Worm (Caenorhabditis elegans) whole organism, L4 larva: ENCODE data around the gene nemp-1.

ENCODE experiments used
- D1046.2 ChIP-seq: fragments of 200-800 bp; sonication (Bioruptor generic); IDR thresholded peaks from 2 replicates; pipeline ENCODE4 v1.3.6; 2022; ENCODE audit warnings: missing genetic modification characterization, missing compliant biosample characterization
- F37D6.2 ChIP-seq: sonication (generic microtip); optimal IDR thresholded peaks from 2 replicates; lab custom pipeline; 2016; ENCODE audit warnings: mild to moderate bottlenecking, missing genetic modification characterization, missing compliant biosample characterization
- F44E2.7 ChIP-seq: fragments of 200-800 bp; sonication (Bioruptor generic); IDR thresholded peaks from 2 replicates; pipeline ENCODE4 v2.1.2; 2022; ENCODE audit warnings: missing genetic modification characterization, missing compliant biosample characterization
- F49E8.2 ChIP-seq: sonication (generic microtip); optimal IDR thresholded peaks from 2 replicates; lab custom pipeline; 2016; ENCODE audit warnings: missing compliant biosample characterization, mild to moderate bottlenecking, missing genetic modification characterization, borderline replicate concordance
- T20F7.1 ChIP-seq: fragments of 200-800 bp; sonication (Bioruptor generic); optimal IDR thresholded peaks from 2 replicates; lab custom pipeline; 2018; ENCODE audit warnings: mild to moderate bottlenecking, missing genetic modification characterization, missing compliant biosample characterization
- T26A8.4 ChIP-seq: fragments of 200-800 bp; sonication (Bioruptor generic); IDR thresholded peaks from 2 replicates; pipeline ENCODE4 v1.3.6; 2022; ENCODE audit warnings: missing genetic modification characterization, missing compliant biosample characterization
- Y48G9A.11 ChIP-seq: fragments of 200-800 bp; sonication (Bioruptor generic); IDR thresholded peaks from 2 replicates; pipeline ENCODE4 v1.3.6; 2022; ENCODE audit warnings: missing genetic modification reagents, missing genetic modification characterization, missing compliant biosample characterization
- ZK337.2 ChIP-seq: fragments of 200-800 bp; sonication (Bioruptor generic); IDR thresholded peaks from 2 replicates; pipeline ENCODE4 v1.3.6; 2022; ENCODE audit warnings: missing genetic modification reagents, missing genetic modification characterization, missing compliant biosample characterization
- ZK546.5 ChIP-seq, 2 experiments: sonication (generic microtip); optimal IDR thresholded peaks; 2 replicates each; lab custom pipeline; 2017; ENCODE audit warnings: missing biosample characterization in 2 of 2, missing genetic modification characterization in 2 of 2
- attf-4 ChIP-seq: sonication (generic microtip); optimal IDR thresholded peaks from 3 replicates; lab custom pipeline; 2017; ENCODE audit warnings: missing biosample characterization, missing genetic modification characterization
- ceh-20 ChIP-seq: fragments of 200-800 bp; sonication (Bioruptor generic); IDR thresholded peaks from 2 replicates; pipeline ENCODE4 v1.3.6; 2022; ENCODE audit warnings: missing genetic modification reagents, missing genetic modification characterization, missing compliant biosample characterization
- ceh-32 ChIP-seq: sonication (generic microtip); optimal IDR thresholded peaks from 2 replicates; lab custom pipeline; 2016; ENCODE audit warnings: mild to moderate bottlenecking, missing genetic modification characterization, missing compliant biosample characterization; ENCODE audit not compliant: poor library complexity
- ceh-62 ChIP-seq: sonication (generic microtip); optimal IDR thresholded peaks from 2 replicates; lab custom pipeline; 2017; ENCODE audit warnings: missing biosample characterization, missing genetic modification characterization
- ceh-82 ChIP-seq: sonication (generic microtip); optimal IDR thresholded peaks from 2 replicates; lab custom pipeline; 2017; ENCODE audit warnings: missing biosample characterization, missing genetic modification characterization
- cey-2 ChIP-seq: sonication (generic microtip); optimal IDR thresholded peaks from 3 replicates; lab custom pipeline; 2017; ENCODE audit warnings: missing genetic modification characterization, mild to moderate bottlenecking, missing compliant biosample characterization, antibody characterized with exemption, borderline replicate concordance; ENCODE audit not compliant: insufficient read depth
- ctbp-1 ChIP-seq: fragments of 200-800 bp; sonication (Bioruptor generic); IDR thresholded peaks from 2 replicates; pipeline ENCODE4 v1.3.6; 2022; ENCODE audit warnings: missing genetic modification reagents, missing genetic modification characterization, missing compliant biosample characterization
- daf-12 ChIP-seq: fragments of 150-350 bp; optimal IDR thresholded peaks from 2 replicates; lab custom pipeline; 2014; ENCODE audit warnings: missing biosample characterization, missing genetic modification reagents, missing genetic modification characterization
- daf-8 ChIP-seq: fragments of 200-800 bp; sonication (Bioruptor generic); IDR thresholded peaks from 2 replicates; pipeline ENCODE4 v1.3.6; 2022; ENCODE audit warnings: missing genetic modification characterization, missing compliant biosample characterization
- dmd-8 ChIP-seq: fragments of 200-800 bp; sonication (Bioruptor generic); IDR thresholded peaks from 2 replicates; pipeline ENCODE4 v1.3.6; 2022; ENCODE audit warnings: missing genetic modification characterization, missing compliant biosample characterization
- dmd-9 ChIP-seq: fragments of 200-800 bp; sonication (Bioruptor generic); IDR thresholded peaks from 2 replicates; pipeline ENCODE4 v1.3.6; 2022; ENCODE audit warnings: missing genetic modification reagents, missing genetic modification characterization, missing compliant biosample characterization
- dpl-1 ChIP-seq: fragments of 150-350 bp; optimal IDR thresholded peaks from 2 replicates; lab custom pipeline; 2014; ENCODE audit warnings: missing biosample characterization, missing genetic modification reagents, missing genetic modification characterization
- egl-43 ChIP-seq: fragments of 200-800 bp; sonication (Bioruptor generic); IDR thresholded peaks from 2 replicates; pipeline ENCODE4 v1.3.6; 2022; ENCODE audit warnings: missing genetic modification reagents, missing genetic modification characterization, missing compliant biosample characterization
- fkh-10 ChIP-seq: fragments of 150-350 bp; optimal IDR thresholded peaks from 2 replicates; lab custom pipeline; 2014; ENCODE audit warnings: missing biosample characterization, missing genetic modification reagents, missing genetic modification characterization
- gei-8 ChIP-seq: fragments of 200-800 bp; sonication (Bioruptor generic); optimal IDR thresholded peaks from 2 replicates; lab custom pipeline; 2018; ENCODE audit warnings: mild to moderate bottlenecking, missing genetic modification characterization, missing compliant biosample characterization
- hmg-1.1 ChIP-seq: fragments of 200-800 bp; sonication (Bioruptor generic); IDR thresholded peaks from 2 replicates; pipeline ENCODE4 v1.3.6; 2022; ENCODE audit warnings: missing genetic modification reagents, missing genetic modification characterization, missing compliant biosample characterization
- jun-1 ChIP-seq: fragments of 150-350 bp; optimal IDR thresholded peaks from 2 replicates; lab custom pipeline; 2014; ENCODE audit warnings: missing biosample characterization, missing genetic modification reagents, missing genetic modification characterization
- lim-7 ChIP-seq: fragments of 200-800 bp; sonication (Bioruptor generic); IDR thresholded peaks from 2 replicates; pipeline ENCODE4 v1.3.6; 2022; ENCODE audit warnings: missing genetic modification characterization, missing compliant biosample characterization
- lin-1 ChIP-seq: fragments of 200-800 bp; sonication (Bioruptor generic); IDR thresholded peaks from 2 replicates; pipeline ENCODE4 v1.3.6; 2022; ENCODE audit warnings: missing genetic modification reagents, missing genetic modification characterization, missing compliant biosample characterization
- lin-38 ChIP-seq: fragments of 200-800 bp; sonication (Bioruptor generic); IDR thresholded peaks from 2 replicates; pipeline ENCODE4 v1.3.6; 2022; ENCODE audit warnings: missing genetic modification reagents, missing genetic modification characterization, missing compliant biosample characterization
- lin-39 ChIP-seq: fragments of 150-350 bp; optimal IDR thresholded peaks from 2 replicates; lab custom pipeline; 2014; ENCODE audit warnings: missing biosample characterization, missing genetic modification reagents, missing genetic modification characterization
- lsy-2 ChIP-seq, 2 experiments: fragments of 150-350 bp in 1 of 2; sonication (generic microtip) in 1 of 2; optimal IDR thresholded peaks; 2 replicates each; lab custom pipeline; 2014 to 2017; ENCODE audit warnings: missing biosample characterization in 2 of 2, missing genetic modification characterization in 2 of 2
- mdl-1 ChIP-seq, 2 experiments: fragments of 150-350 bp in 1 of 2; sonication (generic microtip) in 1 of 2; optimal IDR thresholded peaks; 2 replicates each; lab custom pipeline; 2014 to 2017; ENCODE audit warnings: missing biosample characterization in 2 of 2, missing genetic modification characterization in 2 of 2
- nhr-102 ChIP-seq: sonication (generic microtip); optimal IDR thresholded peaks from 2 replicates; lab custom pipeline; 2016; ENCODE audit warnings: mild to moderate bottlenecking, missing genetic modification characterization, moderate library complexity, missing compliant biosample characterization
- nhr-28 ChIP-seq: fragments of 150-350 bp; optimal IDR thresholded peaks from 2 replicates; lab custom pipeline; 2014; ENCODE audit warnings: missing biosample characterization, missing genetic modification characterization
- nhr-41 ChIP-seq: fragments of 200-800 bp; sonication (Bioruptor generic); IDR thresholded peaks from 2 replicates; pipeline ENCODE4 v1.3.6; 2022; ENCODE audit warnings: missing genetic modification reagents, missing genetic modification characterization, missing compliant biosample characterization
- nhr-6 ChIP-seq: fragments of 150-350 bp; optimal IDR thresholded peaks from 2 replicates; lab custom pipeline; 2014; ENCODE audit warnings: missing biosample characterization, missing genetic modification characterization
- nhr-77 ChIP-seq: fragments of 150-350 bp; optimal IDR thresholded peaks from 2 replicates; lab custom pipeline; 2014; ENCODE audit warnings: missing biosample characterization, missing genetic modification characterization
- pha-4 ChIP-seq, 2 experiments: fragments of 150-350 bp in 1 of 2; fragments of 200-800 bp in 1 of 2; sonication (Bioruptor generic) in 1 of 2; IDR thresholded peaks in 1 of 2; optimal IDR thresholded peaks in 1 of 2; 2 replicates each; pipeline versions ENCODE4 v1.3.6 to Lab custom; 2014 to 2022; ENCODE audit warnings: missing genetic modification characterization in 2 of 2, missing genetic modification reagents in 2 of 2, missing biosample characterization in 1 of 2, missing compliant biosample characterization in 1 of 2
- pqm-1 ChIP-seq: sonication (generic microtip); optimal IDR thresholded peaks from 2 replicates; lab custom pipeline; 2017; ENCODE audit warnings: missing biosample characterization, missing genetic modification characterization
- saeg-2 ChIP-seq: fragments of 200-800 bp; sonication (Bioruptor generic); IDR thresholded peaks from 2 replicates; pipeline ENCODE4 v1.3.6; 2022; ENCODE audit warnings: missing genetic modification reagents, missing genetic modification characterization, missing compliant biosample characterization
- set-16 ChIP-seq: fragments of 200-800 bp; sonication (Bioruptor generic); IDR thresholded peaks from 2 replicates; pipeline ENCODE4 v1.3.6; 2022; ENCODE audit warnings: missing genetic modification reagents, missing genetic modification characterization, missing compliant biosample characterization
- skn-1 ChIP-seq: fragments of 150-350 bp; optimal IDR thresholded peaks from 2 replicates; lab custom pipeline; 2014; ENCODE audit warnings: missing biosample characterization, missing genetic modification characterization
- snpc-1.2 ChIP-seq: fragments of 200-800 bp; sonication (Bioruptor generic); IDR thresholded peaks from 2 replicates; pipeline ENCODE4 v1.3.6; 2022; ENCODE audit warnings: missing genetic modification reagents, missing genetic modification characterization, missing compliant biosample characterization
- spr-3 ChIP-seq: fragments of 200-800 bp; sonication (Bioruptor generic); optimal IDR thresholded peaks from 2 replicates; lab custom pipeline; 2018; ENCODE audit warnings: mild to moderate bottlenecking, missing genetic modification characterization, missing compliant biosample characterization
- tag-97 ChIP-seq: fragments of 200-800 bp; sonication (Bioruptor generic); IDR thresholded peaks from 2 replicates; pipeline ENCODE4 v1.3.6; 2022; ENCODE audit warnings: missing genetic modification characterization, missing compliant biosample characterization
- unc-130 ChIP-seq: sonication (generic microtip); optimal IDR thresholded peaks from 2 replicates; lab custom pipeline; 2016; ENCODE audit warnings: missing genetic modification reagents, missing genetic modification characterization, missing compliant biosample characterization
- vab-7 ChIP-seq: fragments of 200-800 bp; sonication (Bioruptor generic); IDR thresholded peaks from 2 replicates; pipeline ENCODE4 v1.3.6; 2022; ENCODE audit warnings: missing genetic modification reagents, missing genetic modification characterization, missing compliant biosample characterization
- zag-1 ChIP-seq: fragments of 150-350 bp; optimal IDR thresholded peaks from 2 replicates; lab custom pipeline; 2014; ENCODE audit warnings: missing biosample characterization, missing genetic modification characterization
- zfp-2 ChIP-seq: sonication (generic microtip); optimal IDR thresholded peaks from 2 replicates; lab custom pipeline; 2016; ENCODE audit warnings: mild to moderate bottlenecking, missing genetic modification characterization, missing compliant biosample characterization
- zip-11 ChIP-seq: fragments of 200-800 bp; sonication (Bioruptor generic); IDR thresholded peaks from 2 replicates; pipeline ENCODE4 v1.3.6; 2022; ENCODE audit warnings: missing genetic modification characterization, missing compliant biosample characterization
- ztf-11 ChIP-seq: fragments of 150-350 bp; optimal IDR thresholded peaks from 2 replicates; lab custom pipeline; 2014; ENCODE audit warnings: missing biosample characterization, missing genetic modification characterization

nemp-1 gene

DNA sequence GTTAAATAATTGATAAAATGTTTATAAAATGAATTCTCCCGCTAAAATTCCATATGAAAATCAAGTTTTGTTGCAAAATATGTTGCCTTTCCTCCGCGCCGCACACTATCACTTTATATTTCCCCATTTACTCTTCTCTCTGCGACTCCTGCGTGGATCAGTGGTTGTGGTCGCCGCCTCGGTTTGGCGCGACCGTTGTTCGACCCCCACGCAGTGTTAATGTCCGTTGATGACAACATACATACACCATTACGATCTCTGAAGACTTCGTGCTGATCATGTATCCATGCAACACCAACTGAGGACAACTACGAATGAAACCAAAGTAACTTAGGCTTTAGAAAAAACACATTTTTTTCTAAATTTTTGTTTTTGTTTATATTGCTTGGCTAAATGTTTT, 30.5 kb downstream of the nemp-1 start (continued):
- TF ChIP-seq T26A8.4 (GFP tag; lab: Robert Waterston, UW) (peak; percentile 85), lin-38 (GFP tag; lab: Robert Waterston, UW) (peak; percentile 85), ZK546.5 (tag; optimal IDR thresholded peaks at IDR 0.05; lab: Kevin White, UChicago) (no peak), dmd-9 (GFP tag; lab: Robert Waterston, UW) (peak; percentile 92), nhr-41 (GFP tag; lab: Robert Waterston, UW) (peak; percentile 87), D1046.2 (GFP tag; lab: Robert Waterston, UW) (peak; percentile 81), spr-3 (GFP tag; lab: Kevin White, UChicago) (peak; percentile 88), dpl-1 (GFP tag; lab: Kevin White, UChicago) (peak; percentile 57), nhr-77 (tag; lab: Kevin White, UChicago) (peak; percentile 68), daf-12 (tag; lab: Kevin White, UChicago) (no peak), pqm-1 (tag; lab: Kevin White, UChicago) (peak; percentile 20), unc-130 (peak; percentile 80), ceh-20 (peak; percentile 87), zip-11 (peak; percentile 81), jun-1 (tag; lab: Kevin White, UChicago) (peak; percentile 5), F44E2.7 (GFP tag; lab: Robert Waterston, UW) (peak; percentile 83; the same call in 1 of the 2 replicates), F49E8.2 (tag; lab: Kevin White, UChicago) (peak; percentile 83), cey-2 (tag; lab: Kevin White, UChicago) (no peak), zag-1 (tag; lab: Kevin White, UChicago) (no peak), hmg-1.1 (GFP tag; lab: Robert Waterston, UW) (peak; percentile 93), lin-1 (GFP tag; lab: Robert Waterston, UW) (peak; percentile 93), ztf-11 (no peak), gei-8 (peak; percentile 70), lin-39 (tag; lab: Kevin White, UChicago) (no peak), ceh-82 (no peak), mdl-1 (tag; optimal IDR thresholded peaks at IDR 0.05; lab: Kevin White, UChicago) (peak in 1 of 2 experiments; percentile 65), fkh-10 (peak; percentile 39), set-16 (GFP tag; lab: Robert Waterston, UW) (peak; percentile 43; the same call in 1 of the 2 replicates), snpc-1.2 (GFP tag; lab: Robert Waterston, UW) (peak; percentile 78), T20F7.1 (GFP tag; lab: Kevin White, UChicago) (no peak), tag-97 (GFP tag; lab: Robert Waterston, UW) (no peak), ceh-32 (tag; lab: Kevin White, UChicago) (no peak), dmd-8 (GFP tag; lab: Robert Waterston, UW) (peak; percentile 84), ZK337.2 (GFP tag; lab: Robert Waterston, UW) (peak; percentile 81), lim-7 (GFP tag; lab: Robert Waterston, UW) (peak; percentile 94), saeg-2 (GFP tag; lab: Robert Waterston, UW) (peak; percentile 81; the same call in 1 of the 2 replicates), F37D6.2 (peak; percentile 77), daf-8 (GFP tag; lab: Robert Waterston, UW) (no peak), ctbp-1 (peak; percentile 93), attf-4 (tag; lab: Kevin White, UChicago) (no peak), skn-1 (tag; lab: Kevin White, UChicago) (no peak), egl-43 (GFP tag; lab: Robert Waterston, UW) (peak; percentile 96), nhr-28 (tag; lab: Kevin White, UChicago) (peak; percentile 74), pha-4 (GFP tag; IDR thresholded peaks at IDR 0.05; lab: Robert Waterston, UW) (peak; percentile 92), pha-4 (tag; optimal IDR thresholded peaks at IDR 0.05; lab: Kevin White, UChicago) (no peak), nhr-102 (peak; percentile 88), vab-7 (peak; percentile 97), ceh-62 (no peak), lsy-2 (tag; optimal IDR thresholded peaks at IDR 0.05; lab: Kevin White, UChicago) (no peak), Y48G9A.11 (GFP tag; lab: Robert Waterston, UW) (peak; percentile 78), nhr-6 (tag; lab: Kevin White, UChicago) (peak; percentile 95), zfp-2 (tag; lab: Kevin White, UChicago) (peak; percentile 66)
